Worm (Caenorhabditis elegans): ENCODE measurements around the gene T20B12.7.

- TF ChIP-seq flt-1 (GFP tag; IDR thresholded peaks at IDR 0.05) (no peak), klf-2 (GFP tag; conservative IDR thresholded peaks at IDR 0.05) (no peak), tab-1 (GFP tag; IDR thresholded peaks at IDR 0.05) (no peak), ref-1 (GFP tag; conservative IDR thresholded peaks at IDR 0.05) (no peak), cog-1 (tag; optimal IDR thresholded peaks at IDR 0.05) (no peak), ztf-23 (GFP tag; IDR thresholded peaks at IDR 0.05) (peak; percentile 65; the same call in 1 of the 2 replicates), T22C8.4 (GFP tag; IDR thresholded peaks at IDR 0.05) (no peak)
Observed at ce11 chrIII:7335220-7335619, 43.6 kb downstream of the T20B12.7 start, which contains the start of gene F56C9.10.
